Worm (Caenorhabditis elegans) whole organism, early embryonic: Measurements from ENCODE around the gene R04B3.1.

ENCODE experiments used
- ama-1 ChIP-seq: fragments of 150-350 bp; optimal IDR thresholded peaks from 2 replicates; lab custom pipeline; 2014
- ets-7 ChIP-seq: sonication (generic microtip); optimal IDR thresholded peaks from 2 replicates; lab custom pipeline; 2016; ENCODE audit warnings: missing genotype, missing genetic modification characterization, missing compliant biosample characterization
- scrt-1 ChIP-seq: fragments of 200-800 bp; sonication (Bioruptor generic); IDR thresholded peaks from 2 replicates; pipeline ENCODE4 v1.3.6; 2022; ENCODE audit warnings: missing genetic modification characterization, missing compliant biosample characterization
- tbx-37 ChIP-seq: fragments of 200-800 bp; sonication (Bioruptor generic); conservative IDR thresholded peaks from 2 replicates; pipeline ENCODE4 v1.3.6; 2022; ENCODE audit warnings: missing genetic modification reagents, missing genetic modification characterization, missing compliant biosample characterization
- tra-4 ChIP-seq: sonication (generic microtip); optimal IDR thresholded peaks from 2 replicates; lab custom pipeline; 2017; ENCODE audit warnings: missing genetic modification characterization, missing compliant biosample characterization

ce11 chrX:2471303-2471702 is at the start of gene R04B3.1:
- no peak for TF ChIP-seq ama-1 (lab: Kevin White, UChicago)
- no peak for TF ChIP-seq scrt-1
- no peak for TF ChIP-seq tbx-37
- no peak for TF ChIP-seq ets-7
- TF ChIP-seq tra-4 (tag; lab: Kevin White, UChicago), result no peak
